Worm (Caenorhabditis elegans) whole organism, mixed stage, embryonic: ENCODE results near the gene Y38E10A.24.

Source experiments
- bed-3 ChIP-seq: fragments of 200-800 bp; sonication (Bioruptor generic); optimal IDR thresholded peaks from 3 replicates; lab custom pipeline; 2018; ENCODE audit warnings: mild to moderate bottlenecking, missing genetic modification characterization, moderate library complexity, missing compliant biosample characterization
- blmp-1 ChIP-seq: fragments of 150-350 bp; optimal IDR thresholded peaks from 2 replicates; lab custom pipeline; 2014; ENCODE audit warnings: missing biosample characterization, missing genetic modification characterization
- ceh-39 ChIP-seq: fragments of 150-350 bp; optimal IDR thresholded peaks from 2 replicates; lab custom pipeline; 2014; ENCODE audit warnings: missing biosample characterization, missing genetic modification characterization
- ceh-43 ChIP-seq: fragments of 200-800 bp; sonication (Bioruptor generic); optimal IDR thresholded peaks from 2 replicates; lab custom pipeline; 2018; ENCODE audit warnings: mild to moderate bottlenecking, missing genetic modification characterization, moderate library complexity, missing compliant biosample characterization
- ceh-83 ChIP-seq: fragments of 200-800 bp; sonication (Bioruptor generic); optimal IDR thresholded peaks from 2 replicates; lab custom pipeline; 2018; ENCODE audit warnings: mild to moderate bottlenecking, missing genetic modification characterization, missing compliant biosample characterization
- ces-1 ChIP-seq: fragments of 150-350 bp; optimal IDR thresholded peaks from 2 replicates; lab custom pipeline; 2014; ENCODE audit warnings: missing biosample characterization, missing genetic modification reagents, missing genetic modification characterization
- cnd-1 ChIP-seq: fragments of 200-800 bp; sonication (Bioruptor generic); optimal IDR thresholded peaks from 2 replicates; lab custom pipeline; 2018; ENCODE audit warnings: mild to moderate bottlenecking, missing genetic modification characterization, missing compliant biosample characterization
- elt-1 ChIP-seq: sonication (generic microtip); optimal IDR thresholded peaks from 2 replicates; lab custom pipeline; 2017; ENCODE audit warnings: missing genetic modification characterization, mild to moderate bottlenecking, missing compliant biosample characterization, antibody characterized with exemption, moderate library complexity, borderline replicate concordance; ENCODE audit not compliant: insufficient read depth
- flh-1 ChIP-seq: fragments of 200-800 bp; sonication (Bioruptor generic); optimal IDR thresholded peaks from 2 replicates; lab custom pipeline; 2018; ENCODE audit warnings: mild to moderate bottlenecking, missing genetic modification characterization, moderate library complexity, missing compliant biosample characterization
- hlh-1 ChIP-seq: fragments of 150-350 bp; optimal IDR thresholded peaks from 2 replicates; lab custom pipeline; 2014; ENCODE audit warnings: missing biosample characterization, missing genetic modification reagents, missing genetic modification characterization
- lin-13 ChIP-seq: fragments of 150-350 bp; optimal IDR thresholded peaks from 2 replicates; lab custom pipeline; 2014; ENCODE audit warnings: missing biosample characterization, missing genetic modification characterization
- lin-32 ChIP-seq: fragments of 200-800 bp; sonication (Bioruptor generic); optimal IDR thresholded peaks from 2 replicates; lab custom pipeline; 2018; ENCODE audit warnings: mild to moderate bottlenecking, missing genetic modification characterization, missing compliant biosample characterization
- mep-1 ChIP-seq: fragments of 150-350 bp; optimal IDR thresholded peaks from 2 replicates; lab custom pipeline; 2017; ENCODE audit warnings: missing biosample characterization, missing genetic modification reagents, missing genetic modification characterization, inconsistent platforms
- mls-2 ChIP-seq: sonication (generic microtip); optimal IDR thresholded peaks from 2 replicates; lab custom pipeline; 2016; ENCODE audit warnings: mild to moderate bottlenecking, missing genetic modification characterization, moderate library complexity, missing compliant biosample characterization
- nhr-12 ChIP-seq: fragments of 150-350 bp; optimal IDR thresholded peaks from 2 replicates; lab custom pipeline; 2014; ENCODE audit warnings: missing biosample characterization, missing genetic modification characterization
- nhr-2 ChIP-seq: fragments of 150-350 bp; optimal IDR thresholded peaks from 2 replicates; lab custom pipeline; 2014; ENCODE audit warnings: missing biosample characterization, missing genetic modification characterization
- nhr-237 ChIP-seq: fragments of 150-350 bp; optimal IDR thresholded peaks from 2 replicates; lab custom pipeline; 2014; ENCODE audit warnings: missing biosample characterization, missing genetic modification characterization
- nhr-28 ChIP-seq: fragments of 150-350 bp; optimal IDR thresholded peaks from 2 replicates; lab custom pipeline; 2014; ENCODE audit warnings: missing biosample characterization, missing genetic modification characterization
- nhr-76 ChIP-seq: sonication (generic microtip); optimal IDR thresholded peaks from 2 replicates; lab custom pipeline; 2017; ENCODE audit warnings: missing biosample characterization, missing genetic modification characterization
- pha-4 ChIP-seq: fragments of 150-350 bp; optimal IDR thresholded peaks from 2 replicates; lab custom pipeline; 2018; ENCODE audit warnings: missing biosample characterization, missing genetic modification reagents, missing genetic modification characterization
- snpc-4 ChIP-seq: fragments of 150-350 bp; optimal IDR thresholded peaks from 2 replicates; lab custom pipeline; 2014; ENCODE audit warnings: missing biosample characterization, missing genetic modification characterization
- sptf-1 ChIP-seq: sonication (generic microtip); optimal IDR thresholded peaks from 2 replicates; lab custom pipeline; 2017; ENCODE audit warnings: mild to moderate bottlenecking, missing genetic modification characterization, moderate library complexity, missing compliant biosample characterization
- tbx-8 ChIP-seq: fragments of 200-800 bp; sonication (Bioruptor generic); optimal IDR thresholded peaks from 2 replicates; lab custom pipeline; 2018; ENCODE audit warnings: mild to moderate bottlenecking, missing genetic modification characterization, moderate library complexity, missing compliant biosample characterization
- unc-62 ChIP-seq: fragments of 150-350 bp; optimal IDR thresholded peaks from 2 replicates; lab custom pipeline; 2014; ENCODE audit warnings: missing biosample characterization, missing genetic modification reagents, missing genetic modification characterization
- zip-8 ChIP-seq: fragments of 150-350 bp; optimal IDR thresholded peaks from 2 replicates; lab custom pipeline; 2014; ENCODE audit warnings: missing biosample characterization, missing genetic modification characterization
- ztf-11 ChIP-seq: fragments of 150-350 bp; optimal IDR thresholded peaks from 2 replicates; lab custom pipeline; 2014; ENCODE audit warnings: missing biosample characterization, missing genetic modification characterization

The Y38E10A.24 gene

DNA sequence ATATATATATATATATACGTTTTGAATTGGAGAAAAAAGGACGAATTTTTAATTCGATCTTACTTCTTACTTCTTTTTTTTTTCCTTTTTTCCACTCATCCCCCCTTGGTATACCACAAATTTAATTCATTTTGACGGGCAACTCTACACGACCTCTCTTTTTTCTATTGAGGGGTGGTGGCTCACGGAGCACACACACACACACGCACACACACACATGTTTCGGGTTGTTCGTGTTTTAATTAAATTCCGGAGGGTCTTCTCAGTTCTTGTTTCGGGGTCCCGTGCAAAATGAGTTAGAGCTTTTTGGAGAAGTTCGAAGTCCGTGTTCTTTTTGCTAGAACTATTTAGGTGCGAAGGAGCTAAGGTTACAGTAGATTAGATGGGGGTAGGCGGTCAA is 32.7 kb downstream of the Y38E10A.24 start:
- TF ChIP-seq snpc-4 (tag; lab: Kevin White, UChicago), result no peak
- TF ChIP-seq pha-4 (tag; lab: Kevin White, UChicago), result no peak
- TF ChIP-seq ces-1, result peak; percentile 86
- no peak for TF ChIP-seq nhr-76 (tag; lab: Kevin White, UChicago)
- TF ChIP-seq bed-3 (GFP tag; lab: Kevin White, UChicago), result no peak
- TF ChIP-seq mls-2 (tag; lab: Kevin White, UChicago), result no peak

DNA sequence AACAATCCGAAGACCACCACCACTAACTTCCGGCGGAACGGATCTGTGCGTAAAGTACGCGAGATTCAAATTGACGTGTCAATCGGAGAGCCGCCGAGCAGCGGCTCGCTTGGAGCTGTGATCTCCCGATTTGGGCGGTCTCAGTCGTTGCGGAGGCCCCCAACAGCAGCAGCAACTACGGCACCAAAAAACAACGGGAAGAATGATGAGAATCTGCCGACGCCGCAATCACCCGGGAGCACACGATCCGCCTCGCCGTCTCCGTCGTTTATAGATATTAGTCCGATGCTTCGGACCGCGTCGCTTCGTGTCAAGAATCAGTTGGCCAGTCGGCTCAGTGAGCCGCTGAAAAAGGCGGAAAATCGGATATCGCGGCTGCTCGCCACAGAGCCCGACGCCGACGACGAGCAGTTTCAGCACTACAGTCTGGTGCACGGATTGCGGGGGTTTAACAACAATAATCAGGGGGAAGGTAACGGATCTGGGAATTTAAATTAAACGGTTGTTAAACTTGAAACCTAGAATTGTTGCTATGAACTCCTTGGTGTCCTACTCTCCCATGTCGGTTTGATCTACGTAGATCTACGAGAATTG is 37.0 kb downstream of the Y38E10A.24 start:
- no peak for TF ChIP-seq nhr-12 (tag; lab: Kevin White, UChicago)
- TF ChIP-seq nhr-237, result no peak
- TF ChIP-seq ceh-43 (GFP tag; lab: Kevin White, UChicago), result no peak
- no peak for TF ChIP-seq ceh-83 (GFP tag; lab: Kevin White, UChicago)

DNA sequence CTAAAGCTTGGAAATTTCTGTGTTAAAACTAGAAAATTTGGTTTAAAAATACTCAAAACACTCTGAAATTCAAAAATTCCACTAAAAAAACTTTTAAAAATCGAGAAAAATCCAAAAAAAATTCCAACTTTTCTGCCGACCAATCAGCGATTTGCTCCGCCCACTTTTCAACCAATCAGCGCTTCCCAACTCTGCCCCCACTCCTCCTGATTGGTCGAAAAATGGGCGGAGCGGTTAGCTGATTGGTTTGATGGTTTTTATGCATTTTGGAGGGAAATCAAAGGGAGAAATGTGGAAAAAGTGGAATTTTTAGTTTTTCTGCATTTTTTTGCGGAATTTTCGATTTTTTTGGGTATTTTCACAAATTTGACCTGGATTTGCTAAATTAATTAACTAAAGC is 43.2 kb downstream of the Y38E10A.24 start:
- TF ChIP-seq sptf-1 (tag; lab: Kevin White, UChicago) (no peak), lin-13 (tag; lab: Kevin White, UChicago) (no peak), nhr-76 (tag; lab: Kevin White, UChicago) (no peak), cnd-1 (tag; lab: Kevin White, UChicago) (no peak), ceh-43 (GFP tag; lab: Kevin White, UChicago) (no peak), bed-3 (GFP tag; lab: Kevin White, UChicago) (no peak), lin-32 (GFP tag; lab: Kevin White, UChicago) (no peak), ztf-11 (tag; lab: Kevin White, UChicago) (no peak), ceh-83 (GFP tag; lab: Kevin White, UChicago) (no peak)

DNA sequence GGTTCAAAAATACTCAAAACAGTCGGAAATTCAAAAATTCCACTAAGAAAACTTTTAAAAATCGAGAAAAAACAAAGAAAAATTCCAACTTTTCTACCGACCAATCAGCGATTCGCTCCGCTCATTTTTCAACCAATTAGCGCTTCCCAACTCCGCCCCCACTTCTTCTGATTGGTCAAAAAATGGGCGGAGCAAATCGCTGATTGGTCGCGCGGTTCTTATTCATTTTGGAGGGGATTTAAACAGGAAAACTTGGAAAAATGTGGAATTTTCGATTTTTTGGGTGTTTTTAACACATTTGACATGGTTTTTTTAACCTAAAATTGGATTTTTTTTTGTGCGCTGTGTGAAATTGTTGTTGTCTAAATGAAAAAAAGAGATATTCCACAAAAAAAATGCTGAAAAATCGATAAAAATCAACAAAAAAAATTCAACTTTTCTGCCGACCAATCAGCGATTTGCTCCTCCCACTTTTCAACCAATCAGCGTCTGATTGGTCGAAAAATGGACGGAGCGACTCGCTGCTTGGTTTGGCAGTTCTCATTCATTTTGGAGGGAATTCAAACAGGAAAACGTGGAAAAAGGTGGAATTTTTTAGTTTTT is 44.0 kb downstream of the Y38E10A.24 start:
- TF ChIP-seq lin-32 (GFP tag; lab: Kevin White, UChicago), result no peak
- TF ChIP-seq tbx-8 (GFP tag; lab: Kevin White, UChicago), result no peak
- no peak for TF ChIP-seq unc-62 (GFP tag; lab: Kevin White, UChicago)

DNA sequence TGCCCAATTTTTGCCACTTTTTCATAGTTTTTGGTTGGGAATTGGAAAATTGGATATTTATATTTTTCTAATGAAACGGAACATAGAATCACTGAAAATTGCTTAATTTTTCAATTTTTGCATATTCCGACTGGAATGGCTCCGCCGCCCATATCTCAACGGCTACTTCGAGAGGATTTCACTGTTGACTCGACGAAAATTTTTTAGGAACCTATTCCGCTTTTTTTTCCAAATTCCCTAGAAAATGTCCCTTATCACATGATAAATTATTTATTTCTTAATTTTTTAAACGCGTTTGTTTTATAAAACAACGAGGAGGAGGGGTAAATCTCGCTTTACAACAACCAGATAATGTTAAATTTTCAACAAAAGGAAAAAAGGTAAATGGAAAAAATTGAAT is 47.9 kb downstream of the Y38E10A.24 start:
- TF ChIP-seq lin-32 (GFP tag; lab: Kevin White, UChicago) (no peak), snpc-4 (tag; lab: Kevin White, UChicago) (no peak), nhr-237 (no peak), pha-4 (tag; lab: Kevin White, UChicago) (no peak), bed-3 (GFP tag; lab: Kevin White, UChicago) (no peak), cnd-1 (tag; lab: Kevin White, UChicago) (no peak), flh-1 (GFP tag; lab: Kevin White, UChicago) (no peak), mep-1 (tag; lab: Kevin White, UChicago) (no peak)

DNA sequence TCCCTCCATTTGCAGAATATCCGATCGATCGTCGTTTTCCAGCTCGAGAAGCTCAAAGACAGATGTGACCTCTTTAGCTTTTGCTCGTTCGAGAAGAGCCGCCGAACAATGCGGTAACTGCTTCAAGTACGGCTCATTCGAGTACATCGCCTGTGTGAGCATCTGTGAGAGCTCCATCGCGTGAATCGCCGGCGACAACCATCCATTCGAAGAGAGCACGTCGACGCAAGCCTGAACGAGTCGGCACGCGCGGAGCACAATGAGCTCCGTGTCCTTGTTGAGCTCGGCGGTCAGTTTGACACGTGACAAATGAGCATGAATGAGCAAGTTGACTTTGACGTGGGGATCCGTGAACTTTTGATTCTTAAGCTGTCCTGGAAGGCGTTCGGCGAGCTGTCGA is 49.0 kb downstream of the Y38E10A.24 start:
- no peak for TF ChIP-seq hlh-1
- TF ChIP-seq tbx-8 (GFP tag; lab: Kevin White, UChicago), result no peak
- TF ChIP-seq nhr-2 (tag; lab: Kevin White, UChicago), result no peak
- no peak for TF ChIP-seq ces-1
- no peak for TF ChIP-seq ztf-11 (tag; lab: Kevin White, UChicago)
- TF ChIP-seq ceh-43 (GFP tag; lab: Kevin White, UChicago), result no peak
- no peak for TF ChIP-seq zip-8 (tag; lab: Kevin White, UChicago)
- TF ChIP-seq ceh-39 (tag; lab: Kevin White, UChicago), result no peak
- TF ChIP-seq snpc-4 (tag; lab: Kevin White, UChicago), result no peak
- TF ChIP-seq nhr-28 (tag; lab: Kevin White, UChicago), result no peak

DNA sequence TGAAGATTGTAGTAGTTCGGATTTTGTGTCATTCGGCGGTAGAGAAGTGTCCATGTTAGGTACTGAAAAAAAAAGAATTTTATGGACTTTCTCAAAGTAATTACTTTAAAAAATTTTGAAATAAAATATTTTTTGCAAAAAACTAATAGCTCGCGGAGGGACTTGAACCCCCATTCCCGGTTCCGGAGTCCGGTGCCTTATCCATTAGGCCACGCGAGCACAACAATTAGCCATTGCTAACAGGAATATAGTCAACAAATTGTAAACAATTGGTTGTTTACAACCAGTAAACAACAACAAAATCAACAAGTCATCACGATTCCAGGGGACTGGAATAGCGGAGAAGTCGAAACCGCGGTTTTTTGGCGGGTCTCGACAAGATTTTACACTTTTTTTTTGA is 49.8 kb downstream of the Y38E10A.24 start:
- TF ChIP-seq nhr-28 (tag; lab: Kevin White, UChicago), result no peak
- TF ChIP-seq elt-1 (tag; lab: Kevin White, UChicago), result no peak
- no peak for TF ChIP-seq zip-8 (tag; lab: Kevin White, UChicago)
- TF ChIP-seq mep-1 (tag; lab: Kevin White, UChicago), result no peak
- TF ChIP-seq lin-32 (GFP tag; lab: Kevin White, UChicago), result no peak
- no peak for TF ChIP-seq nhr-12 (tag; lab: Kevin White, UChicago)
- TF ChIP-seq nhr-237, result no peak
- no peak for TF ChIP-seq ces-1
- no peak for TF ChIP-seq nhr-2 (tag; lab: Kevin White, UChicago)
- TF ChIP-seq blmp-1 (tag; lab: Kevin White, UChicago), result no peak
